Worm (Caenorhabditis elegans): ENCODE measurements around the gene dpy-19.
A peak's percentile ranks its signal among the peaks of the same experiment; 100 is the strongest.

The dpy-19 gene

DNA sequence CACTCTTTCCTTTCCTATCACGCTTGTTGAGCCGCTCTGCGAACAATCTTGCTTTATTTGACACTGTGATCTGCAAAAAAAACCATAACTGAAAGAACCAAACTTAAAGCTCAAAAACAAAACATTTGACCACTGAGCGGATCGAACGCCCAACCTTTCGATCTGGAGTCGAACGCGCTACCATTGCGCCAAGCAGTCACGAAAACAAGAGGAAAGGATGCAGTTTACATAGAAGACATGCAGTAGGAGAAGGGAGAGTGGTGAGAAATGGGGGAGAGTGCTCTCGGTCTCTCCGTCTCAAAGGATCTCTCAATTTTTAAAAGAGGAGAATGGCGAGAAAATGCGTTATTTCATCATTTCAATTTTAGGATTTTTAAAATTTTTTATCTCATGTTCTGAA is 11.1 kb upstream of the dpy-19 start (continued):
- no peak for TF ChIP-seq tag-97 (GFP tag; IDR thresholded peaks at IDR 0.05)
- no peak for TF ChIP-seq lin-39 (tag; optimal IDR thresholded peaks at IDR 0.05)
- no peak for TF ChIP-seq zag-1 (tag; optimal IDR thresholded peaks at IDR 0.05)
- TF ChIP-seq dve-1 (tag; optimal IDR thresholded peaks at IDR 0.05; ENCODE audit: insufficient read depth): peak; percentile 58
- TF ChIP-seq gei-8 (GFP tag; optimal IDR thresholded peaks at IDR 0.05): peak; percentile 71
- peak in 1 of 2 experiments; percentile 93 for TF ChIP-seq unc-62 (GFP tag; optimal IDR thresholded peaks at IDR 0.05 in 1 of 2)
- TF ChIP-seq unc-62 (tag; optimal IDR thresholded peaks at IDR 0.05): no peak
- peak; percentile 62 for TF ChIP-seq mxl-3 (GFP tag; optimal IDR thresholded peaks at IDR 0.05)
- TF ChIP-seq nhr-41 (GFP tag; IDR thresholded peaks at IDR 0.05): peak; percentile 87
- TF ChIP-seq F10B5.3 (tag; optimal IDR thresholded peaks at IDR 0.05): peak; percentile 3
- peak; percentile 95 for TF ChIP-seq dmd-8 (GFP tag; IDR thresholded peaks at IDR 0.05)
- peak; percentile 36 to 68 for TF ChIP-seq lsy-2 (tag; optimal IDR thresholded peaks at IDR 0.05)
- TF ChIP-seq lin-1 (GFP tag; IDR thresholded peaks at IDR 0.05): peak; percentile 92

DNA sequence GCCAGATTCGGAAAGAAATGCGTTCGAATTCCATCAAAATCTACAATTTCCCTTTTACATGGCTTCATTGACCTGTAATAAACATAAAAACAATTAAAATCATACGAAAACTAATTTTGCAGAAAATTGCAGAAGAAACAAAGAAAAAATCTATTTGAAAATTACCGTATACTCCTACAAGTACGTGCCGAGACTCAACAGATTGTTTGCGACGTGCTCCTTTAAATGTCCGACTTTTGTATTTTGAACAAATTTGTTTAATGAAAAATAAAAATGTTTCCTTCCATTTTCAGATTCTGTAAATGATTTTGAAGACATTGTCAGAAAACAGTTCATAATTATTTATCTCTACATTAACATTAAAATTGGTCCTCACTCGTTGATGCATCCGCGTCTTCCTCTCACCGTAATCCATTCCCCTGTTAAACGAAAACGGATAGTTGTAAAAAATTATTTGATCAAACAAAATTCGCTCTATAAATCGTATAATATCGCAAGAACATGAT is 7.8 kb upstream of the dpy-19 start, which contains the start of gene pgl-2:
TSS of gene pgl-2 (minus strand) at position 456 of the 506 bp plus-strand sequence.
- no peak for TF ChIP-seq lin-38 (GFP tag; IDR thresholded peaks at IDR 0.05)
- no peak for TF ChIP-seq nhr-10 (tag; optimal IDR thresholded peaks at IDR 0.05)
- no peak for TF ChIP-seq mdl-1 (tag; optimal IDR thresholded peaks at IDR 0.05)
- no peak for TF ChIP-seq ces-1 (GFP tag; optimal IDR thresholded peaks at IDR 0.05)
- no peak for TF ChIP-seq F44E2.7 (GFP tag; IDR thresholded peaks at IDR 0.05)
- no peak for TF ChIP-seq zip-2 (tag; optimal IDR thresholded peaks at IDR 0.05)
- TF ChIP-seq T26A8.4 (GFP tag; IDR thresholded peaks at IDR 0.05): 0 out of 2 replicates have a peak, but pooled peaks have one; percentile 33
- no peak for TF ChIP-seq fkh-10 (GFP tag; optimal IDR thresholded peaks at IDR 0.05)
- no peak for TF ChIP-seq F37D6.2 (tag; optimal IDR thresholded peaks at IDR 0.05)
- TF ChIP-seq dmd-6 (GFP tag; IDR thresholded peaks at IDR 0.05): no peak
- TF ChIP-seq dmd-8 (GFP tag; IDR thresholded peaks at IDR 0.05): no peak
- TF ChIP-seq ztf-11 (tag; optimal IDR thresholded peaks at IDR 0.05): no peak
- peak in 1 of 2 experiments; percentile 55 for TF ChIP-seq lsy-2 (tag; optimal IDR thresholded peaks at IDR 0.05)
- no peak for TF ChIP-seq nhr-102 (tag; optimal IDR thresholded peaks at IDR 0.05)
- no peak for TF ChIP-seq daf-19 (GFP tag; conservative IDR thresholded peaks at IDR 0.05)

DNA sequence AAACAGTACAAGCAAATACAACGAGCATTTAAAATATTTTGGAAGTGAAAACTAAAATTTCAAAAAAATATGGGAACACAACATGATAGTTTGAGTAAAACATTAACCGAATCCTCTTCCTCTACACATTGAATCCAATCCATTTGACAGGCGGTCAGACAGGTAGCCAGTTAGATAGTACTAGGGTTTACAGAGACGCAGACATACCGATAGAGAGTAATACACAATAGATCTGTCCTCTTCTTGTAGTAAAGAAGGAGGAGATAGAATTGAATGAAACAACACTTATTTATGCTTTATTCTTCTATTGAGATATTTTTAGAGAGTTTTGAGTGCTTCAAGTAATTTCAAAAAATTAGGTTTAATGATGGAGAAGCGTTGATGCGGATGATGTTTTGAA is 1.4 kb upstream of the dpy-19 start:
- TF ChIP-seq hlh-30 (tag; optimal IDR thresholded peaks at IDR 0.05; ENCODE audit: insufficient read depth) (no peak), madf-9 (GFP tag; conservative IDR thresholded peaks at IDR 0.05) (no peak), lin-1 (GFP tag; IDR thresholded peaks at IDR 0.05) (no peak), lin-38 (GFP tag; IDR thresholded peaks at IDR 0.05) (no peak), hmg-1.1 (GFP tag; IDR thresholded peaks at IDR 0.05) (no peak), zfp-3 (GFP tag; conservative IDR thresholded peaks at IDR 0.05) (no peak), unc-130 (GFP tag; optimal IDR thresholded peaks at IDR 0.05) (no peak), ceh-44 (GFP tag; IDR thresholded peaks at IDR 0.05) (no peak), F26F4.8 (GFP tag; conservative IDR thresholded peaks at IDR 0.05) (no peak), saeg-2 (GFP tag; IDR thresholded peaks at IDR 0.05) (no peak)

DNA sequence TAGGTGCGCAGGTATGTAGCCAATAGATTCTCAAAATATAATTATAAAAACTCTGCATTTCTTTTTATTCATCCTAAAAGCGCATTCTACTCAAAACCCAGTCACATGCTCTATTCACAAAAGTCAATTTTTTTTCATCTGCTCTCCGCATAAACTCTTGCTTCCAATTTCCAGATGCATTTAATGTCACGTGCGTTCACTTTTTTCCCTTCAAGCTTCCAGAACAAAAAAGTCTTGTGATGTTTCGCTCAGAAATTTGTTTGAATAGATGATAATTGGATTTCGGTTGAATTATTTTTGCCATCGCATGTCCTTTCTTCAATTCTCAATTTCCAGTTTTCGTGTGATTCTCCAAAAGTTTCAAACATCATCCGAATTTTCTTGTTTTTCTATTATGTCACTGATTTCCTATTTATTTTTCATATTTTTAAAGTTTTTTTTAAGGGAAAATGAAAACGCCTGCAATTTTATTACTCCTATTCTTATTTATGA is 2.3 kb downstream of the dpy-19 start, which contains the start of gene F22B7.1:
TSS of gene F22B7.1 (plus strand) at position 442 of the 492 bp plus-strand sequence.
- peak in 1 of 2 experiments; percentile 11 for TF ChIP-seq lsy-2 (tag; optimal IDR thresholded peaks at IDR 0.05)
- no peak for TF ChIP-seq mdt-29 (GFP tag; IDR thresholded peaks at IDR 0.05)
- peak; percentile 44 for TF ChIP-seq hlh-30 (tag; optimal IDR thresholded peaks at IDR 0.05; ENCODE audit: insufficient read depth)

Data from whole organism, L4 larva.